Worm (Caenorhabditis elegans): Measurements from ENCODE around the gene B0303.11.

ce11 chrIII:8748620-8749019, 38.4 kb upstream of the B0303.11 start:
- no peak for TF ChIP-seq nfya-1 (tag; optimal IDR thresholded peaks at IDR 0.05)
- no peak for TF ChIP-seq gmeb-2 (tag; optimal IDR thresholded peaks at IDR 0.05)
- no peak for TF ChIP-seq ets-4 (tag; optimal IDR thresholded peaks at IDR 0.05)
- TF ChIP-seq ahr-1 (tag; optimal IDR thresholded peaks at IDR 0.05): no peak
- TF ChIP-seq ama-1 (optimal IDR thresholded peaks at IDR 0.05): no peak
- TF ChIP-seq dve-1 (tag; optimal IDR thresholded peaks at IDR 0.05): no peak
- no peak for TF ChIP-seq unc-42 (tag; optimal IDR thresholded peaks at IDR 0.05)

All from whole organism, late embryonic.